Worm (Caenorhabditis elegans) whole organism, L4 larva: ENCODE measurements around the gene mrps-9.

ENCODE experiments used
- D1046.2 ChIP-seq: fragments of 200-800 bp; sonication (Bioruptor generic); IDR thresholded peaks from 2 replicates; pipeline ENCODE4 v1.3.6; 2022; ENCODE audit warnings: missing genetic modification characterization, missing compliant biosample characterization
- F26F4.8 ChIP-seq: fragments of 200-800 bp; sonication (Bioruptor generic); conservative IDR thresholded peaks from 2 replicates; pipeline ENCODE4 v1.3.6; 2022; ENCODE audit warnings: missing genetic modification characterization, missing compliant biosample characterization
- F37D6.2 ChIP-seq: sonication (generic microtip); optimal IDR thresholded peaks from 2 replicates; lab custom pipeline; 2016; ENCODE audit warnings: mild to moderate bottlenecking, missing genetic modification characterization, missing compliant biosample characterization
- R02D3.7 ChIP-seq: fragments of 150-350 bp; sonication (generic microtip); optimal IDR thresholded peaks from 3 replicates; lab custom pipeline; 2014; ENCODE audit warnings: missing biosample characterization, missing genetic modification characterization
- T26A8.4 ChIP-seq: fragments of 200-800 bp; sonication (Bioruptor generic); IDR thresholded peaks from 2 replicates; pipeline ENCODE4 v1.3.6; 2022; ENCODE audit warnings: missing genetic modification characterization, missing compliant biosample characterization
- Y105C5A.15 ChIP-seq: fragments of 200-800 bp; sonication (Bioruptor generic); IDR thresholded peaks from 2 replicates; pipeline ENCODE4 v1.3.6; 2022; ENCODE audit warnings: missing genetic modification characterization, missing compliant biosample characterization
- Y48G9A.11 ChIP-seq: fragments of 200-800 bp; sonication (Bioruptor generic); IDR thresholded peaks from 2 replicates; pipeline ENCODE4 v1.3.6; 2022; ENCODE audit warnings: missing genetic modification reagents, missing genetic modification characterization, missing compliant biosample characterization
- Y5F2A.4 ChIP-seq: fragments of 200-800 bp; sonication (Bioruptor generic); optimal IDR thresholded peaks from 2 replicates; lab custom pipeline; 2018; ENCODE audit warnings: mild to moderate bottlenecking, missing genetic modification characterization, missing compliant biosample characterization
- aha-1 ChIP-seq: fragments of 150-350 bp; peaks from one replicate; lab custom pipeline; 2014; ENCODE audit warnings: missing biosample characterization, missing genetic modification characterization
- aly-2 ChIP-seq: sonication (generic microtip); optimal IDR thresholded peaks from 2 replicates; lab custom pipeline; 2018; ENCODE audit warnings: missing biosample characterization, missing genetic modification characterization
- ama-1 ChIP-seq: fragments of 150-350 bp; optimal IDR thresholded peaks from 2 replicates; lab custom pipeline; 2014; ENCODE audit warnings: inconsistent platforms, mixed read lengths
- ceh-28 ChIP-seq: fragments of 150-350 bp; optimal IDR thresholded peaks from 2 replicates; lab custom pipeline; 2014; ENCODE audit warnings: missing biosample characterization, missing genetic modification reagents, missing genetic modification characterization
- ceh-32 ChIP-seq: sonication (generic microtip); optimal IDR thresholded peaks from 2 replicates; lab custom pipeline; 2016; ENCODE audit warnings: mild to moderate bottlenecking, missing genetic modification characterization, missing compliant biosample characterization; ENCODE audit not compliant: poor library complexity
- ceh-44 ChIP-seq: fragments of 200-800 bp; sonication (Bioruptor generic); IDR thresholded peaks from 2 replicates; pipeline ENCODE4 v1.3.6; 2022; ENCODE audit warnings: missing genetic modification reagents, missing genetic modification characterization, missing compliant biosample characterization
- ceh-82 ChIP-seq: sonication (generic microtip); optimal IDR thresholded peaks from 2 replicates; lab custom pipeline; 2017; ENCODE audit warnings: missing biosample characterization, missing genetic modification characterization
- ces-1 ChIP-seq: fragments of 150-350 bp; sonication (generic microtip); optimal IDR thresholded peaks from 4 replicates; lab custom pipeline; 2014; ENCODE audit warnings: missing biosample characterization, missing genetic modification reagents, missing genetic modification characterization
- cey-2 ChIP-seq: sonication (generic microtip); optimal IDR thresholded peaks from 3 replicates; lab custom pipeline; 2017; ENCODE audit warnings: missing genetic modification characterization, mild to moderate bottlenecking, missing compliant biosample characterization, antibody characterized with exemption, borderline replicate concordance; ENCODE audit not compliant: insufficient read depth
- daf-16 ChIP-seq, 3 experiments: sonication (generic microtip); optimal IDR thresholded peaks; 2 replicates each; lab custom pipeline; 2016 to 2017; ENCODE audit warnings: missing genetic modification characterization in 3 of 3, missing genetic modification reagents in 3 of 3, mild to moderate bottlenecking in 2 of 3, missing compliant biosample characterization in 2 of 3, missing biosample characterization in 1 of 3, moderate library complexity in 1 of 3
- daf-8 ChIP-seq: fragments of 200-800 bp; sonication (Bioruptor generic); IDR thresholded peaks from 2 replicates; pipeline ENCODE4 v1.3.6; 2022; ENCODE audit warnings: missing genetic modification characterization, missing compliant biosample characterization
- egl-27 ChIP-seq: sonication (generic microtip); optimal IDR thresholded peaks from 3 replicates; lab custom pipeline; 2017; ENCODE audit warnings: missing biosample characterization, missing genetic modification reagents, missing genetic modification characterization
- fos-1 ChIP-seq: fragments of 150-350 bp; optimal IDR thresholded peaks from 2 replicates; lab custom pipeline; 2014; ENCODE audit warnings: missing biosample characterization, missing genetic modification characterization
- gei-8 ChIP-seq: fragments of 200-800 bp; sonication (Bioruptor generic); optimal IDR thresholded peaks from 2 replicates; lab custom pipeline; 2018; ENCODE audit warnings: mild to moderate bottlenecking, missing genetic modification characterization, missing compliant biosample characterization
- hif-1 ChIP-seq, 2 experiments: sonication (generic microtip); optimal IDR thresholded peaks; 2 replicates each; lab custom pipeline; 2016 to 2017; ENCODE audit warnings: missing compliant biosample characterization in 2 of 2, missing genetic modification characterization in 2 of 2, missing genetic modification reagents in 2 of 2, missing genotype in 2 of 2, mild to moderate bottlenecking in 1 of 2
- hlh-11 ChIP-seq: fragments of 200-800 bp; sonication (Bioruptor generic); optimal IDR thresholded peaks from 2 replicates; lab custom pipeline; 2018; ENCODE audit warnings: mild to moderate bottlenecking, missing genetic modification characterization, missing compliant biosample characterization
- hlh-30 ChIP-seq: sonication (generic microtip); optimal IDR thresholded peaks from 2 replicates; lab custom pipeline; 2017; ENCODE audit warnings: antibody characterized with exemption, mild to moderate bottlenecking, missing genetic modification characterization, missing compliant biosample characterization; ENCODE audit not compliant: insufficient read depth
- hmg-1.1 ChIP-seq: fragments of 200-800 bp; sonication (Bioruptor generic); IDR thresholded peaks from 2 replicates; pipeline ENCODE4 v1.3.6; 2022; ENCODE audit warnings: missing genetic modification reagents, missing genetic modification characterization, missing compliant biosample characterization
- jun-1 ChIP-seq: fragments of 150-350 bp; optimal IDR thresholded peaks from 2 replicates; lab custom pipeline; 2014; ENCODE audit warnings: missing biosample characterization, missing genetic modification reagents, missing genetic modification characterization
- lin-15B ChIP-seq: fragments of 150-350 bp; sonication (generic microtip); optimal IDR thresholded peaks from 3 replicates; lab custom pipeline; 2014; ENCODE audit warnings: missing biosample characterization, missing genetic modification characterization
- lir-3 ChIP-seq: sonication (generic microtip); optimal IDR thresholded peaks from 2 replicates; lab custom pipeline; 2016; ENCODE audit warnings: mild to moderate bottlenecking, missing genetic modification characterization, missing compliant biosample characterization
- lsy-2 ChIP-seq, 2 experiments: fragments of 150-350 bp in 1 of 2; sonication (generic microtip) in 1 of 2; optimal IDR thresholded peaks; 2 replicates each; lab custom pipeline; 2014 to 2017; ENCODE audit warnings: missing biosample characterization in 2 of 2, missing genetic modification characterization in 2 of 2
- madf-5 ChIP-seq, 2 experiments: fragments of 200-800 bp; sonication (Bioruptor generic); IDR thresholded peaks; 2 replicates each; pipeline ENCODE4 v1.3.6; 2022; ENCODE audit warnings: missing compliant biosample characterization in 2 of 2, missing genetic modification characterization in 2 of 2
- mdl-1 ChIP-seq, 2 experiments: fragments of 150-350 bp in 1 of 2; sonication (generic microtip) in 1 of 2; optimal IDR thresholded peaks; 2 replicates each; lab custom pipeline; 2014 to 2017; ENCODE audit warnings: missing biosample characterization in 2 of 2, missing genetic modification characterization in 2 of 2
- mdt-29 ChIP-seq: fragments of 200-800 bp; sonication (Bioruptor generic); IDR thresholded peaks from 2 replicates; pipeline ENCODE4 v1.3.6; 2022; ENCODE audit warnings: missing genetic modification reagents, missing genetic modification characterization, missing compliant biosample characterization
- mep-1 ChIP-seq: fragments of 150-350 bp; sonication (generic microtip); optimal IDR thresholded peaks from 3 replicates; lab custom pipeline; 2014; ENCODE audit warnings: missing biosample characterization, missing genetic modification characterization
- mes-2 ChIP-seq: sonication (generic microtip); optimal IDR thresholded peaks from 2 replicates; lab custom pipeline; 2016; ENCODE audit warnings: missing genotype, mild to moderate bottlenecking, missing genetic modification characterization, missing compliant biosample characterization; ENCODE audit not compliant: poor library complexity, severe bottlenecking
- mxl-3 ChIP-seq: fragments of 200-800 bp; sonication (Bioruptor generic); optimal IDR thresholded peaks from 2 replicates; lab custom pipeline; 2018; ENCODE audit warnings: mild to moderate bottlenecking, missing genetic modification characterization, missing compliant biosample characterization
- nhr-11 ChIP-seq: fragments of 150-350 bp; optimal IDR thresholded peaks from 2 replicates; lab custom pipeline; 2014; ENCODE audit warnings: missing biosample characterization, missing genetic modification characterization
- nhr-237 ChIP-seq: sonication (generic microtip); optimal IDR thresholded peaks from 2 replicates; lab custom pipeline; 2017; ENCODE audit warnings: missing biosample characterization, missing genetic modification characterization
- nhr-28 ChIP-seq: fragments of 150-350 bp; optimal IDR thresholded peaks from 2 replicates; lab custom pipeline; 2014; ENCODE audit warnings: missing biosample characterization, missing genetic modification characterization
- nhr-48 ChIP-seq: sonication (generic microtip); optimal IDR thresholded peaks from 2 replicates; lab custom pipeline; 2016; ENCODE audit warnings: mild to moderate bottlenecking, missing genetic modification characterization, missing compliant biosample characterization
- nhr-76 ChIP-seq: fragments of 150-350 bp; optimal IDR thresholded peaks from 2 replicates; lab custom pipeline; 2014; ENCODE audit warnings: missing biosample characterization, missing genetic modification characterization
- php-3 ChIP-seq: fragments of 200-800 bp; sonication (Bioruptor generic); IDR thresholded peaks from 2 replicates; pipeline ENCODE4 v1.3.6; 2022; ENCODE audit warnings: missing genetic modification reagents, missing genetic modification characterization, missing compliant biosample characterization
- snpc-4 ChIP-seq: fragments of 150-350 bp; optimal IDR thresholded peaks from 2 replicates; lab custom pipeline; 2014; ENCODE audit warnings: missing biosample characterization, missing genetic modification characterization
- spr-3 ChIP-seq: fragments of 200-800 bp; sonication (Bioruptor generic); optimal IDR thresholded peaks from 2 replicates; lab custom pipeline; 2018; ENCODE audit warnings: mild to moderate bottlenecking, missing genetic modification characterization, missing compliant biosample characterization
- unc-39 ChIP-seq: sonication (generic microtip); optimal IDR thresholded peaks from 2 replicates; lab custom pipeline; 2017; ENCODE audit warnings: missing biosample characterization, missing genetic modification characterization
- unc-62 ChIP-seq, 3 experiments: fragments of 150-350 bp in 1 of 3; sonication (generic microtip); optimal IDR thresholded peaks in 2 of 3; peaks in 1 of 3; 1 replicate in 1 of 3; 2 replicates in 2 of 3; lab custom pipeline; 2014 to 2017; ENCODE audit warnings: missing biosample characterization in 3 of 3, missing genetic modification characterization in 3 of 3, missing genetic modification reagents in 3 of 3, missing genotype in 1 of 3
- zfp-3 ChIP-seq: fragments of 200-800 bp; sonication (Bioruptor generic); conservative IDR thresholded peaks from 2 replicates; pipeline ENCODE4 v1.3.6; 2022; ENCODE audit warnings: missing genetic modification reagents, missing genetic modification characterization, missing compliant biosample characterization
- zip-2 ChIP-seq: fragments of 150-350 bp; optimal IDR thresholded peaks from 2 replicates; lab custom pipeline; 2014; ENCODE audit warnings: missing biosample characterization, missing genetic modification characterization
- ztf-11 ChIP-seq: fragments of 150-350 bp; optimal IDR thresholded peaks from 2 replicates; lab custom pipeline; 2014; ENCODE audit warnings: missing biosample characterization, missing genetic modification characterization
- ztf-7 ChIP-seq: fragments of 150-350 bp; optimal IDR thresholded peaks from 2 replicates; lab custom pipeline; 2014; ENCODE audit warnings: missing biosample characterization, missing genetic modification characterization

Gene mrps-9

DNA sequence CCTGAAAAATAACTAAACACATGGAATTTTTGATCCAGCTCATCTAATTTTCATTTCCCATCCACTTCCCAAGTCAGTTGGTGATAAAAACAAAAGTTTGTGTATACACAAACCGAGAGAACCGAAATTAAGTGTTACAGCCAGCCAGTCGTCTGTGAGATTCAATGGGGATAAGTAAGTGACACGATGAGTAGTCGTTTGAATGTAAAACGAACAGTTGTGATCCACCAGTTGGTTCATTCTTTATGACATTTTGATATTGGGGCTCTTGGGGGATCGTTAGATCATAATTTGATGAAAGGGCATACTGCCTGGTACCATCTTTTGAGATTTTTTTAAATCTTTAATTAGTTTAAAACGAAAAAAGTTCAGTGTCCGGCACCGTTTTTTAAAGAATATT is 21.0 kb downstream of the mrps-9 start:
- TF ChIP-seq mxl-3 (GFP tag; lab: Kevin White, UChicago) (no peak), lsy-2 (tag; optimal IDR thresholded peaks at IDR 0.05; lab: Kevin White, UChicago) (no peak), zfp-3 (GFP tag; lab: Robert Waterston, UW) (no peak), hlh-30 (no peak), ceh-28 (tag; lab: Kevin White, UChicago) (no peak), ceh-44 (no peak), snpc-4 (no peak), nhr-11 (tag; lab: Kevin White, UChicago) (no peak), hlh-11 (tag; lab: Kevin White, UChicago) (no peak), spr-3 (GFP tag; lab: Kevin White, UChicago) (no peak), jun-1 (tag; lab: Kevin White, UChicago) (no peak), Y5F2A.4 (no peak), Y48G9A.11 (GFP tag; lab: Robert Waterston, UW) (no peak), lin-15B (tag; lab: Kevin White, UChicago) (no peak), zip-2 (tag; lab: Kevin White, UChicago) (no peak), cey-2 (no peak), daf-16 (GFP tag; optimal IDR thresholded peaks at IDR 0.05; lab: Kevin White, UChicago) (no peak), daf-16 (tag; optimal IDR thresholded peaks at IDR 0.05; lab: Kevin White, UChicago) (no peak), mdl-1 (tag; optimal IDR thresholded peaks at IDR 0.05; lab: Kevin White, UChicago) (no peak)

DNA sequence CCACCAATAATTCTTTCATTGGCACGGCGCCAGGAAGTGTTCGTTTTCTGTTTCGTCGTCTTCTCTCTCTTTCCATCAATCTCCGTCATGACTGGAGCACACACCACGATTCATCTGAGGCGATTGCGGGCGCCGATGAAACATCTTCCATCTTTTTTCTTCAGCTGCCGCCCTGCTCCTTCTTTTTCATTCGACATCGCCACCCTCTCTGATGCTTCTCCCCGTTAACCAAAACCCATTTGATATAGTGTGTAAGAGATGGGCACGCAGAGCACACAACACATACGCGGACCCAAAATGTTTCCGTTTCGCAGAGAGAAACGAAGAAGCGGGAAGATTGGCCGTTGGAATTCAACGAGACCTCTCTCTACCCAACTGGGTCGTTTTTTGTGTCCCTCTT is 21.7 kb downstream of the mrps-9 start:
- no peak for TF ChIP-seq madf-5 (GFP tag; IDR thresholded peaks at IDR 0.05; lab: Robert Waterston, UW)
- peak; percentile 57 for TF ChIP-seq hlh-11 (tag; lab: Kevin White, UChicago)
- TF ChIP-seq mes-2 (tag; lab: Kevin White, UChicago) = peak; percentile 37
- TF ChIP-seq nhr-11 (tag; lab: Kevin White, UChicago) = peak; percentile 3
- no peak for TF ChIP-seq lir-3 (tag; lab: Kevin White, UChicago)
- no peak for TF ChIP-seq mdt-29 (GFP tag; lab: Robert Waterston, UW)
- no peak for TF ChIP-seq Y105C5A.15 (GFP tag; lab: Robert Waterston, UW)
- TF ChIP-seq hlh-30 = peak; percentile 3
- TF ChIP-seq mep-1 (tag; lab: Kevin White, UChicago) = peak; percentile 9
- no peak for TF ChIP-seq ceh-82 (tag; lab: Kevin White, UChicago)
- TF ChIP-seq daf-8 = no peak
- no peak for TF ChIP-seq hif-1 (tag; optimal IDR thresholded peaks at IDR 0.05; lab: Kevin White, UChicago)
- TF ChIP-seq ceh-44 = no peak
- no peak for TF ChIP-seq mxl-3 (GFP tag; lab: Kevin White, UChicago)
- TF ChIP-seq hmg-1.1 (GFP tag; lab: Robert Waterston, UW) = peak; percentile 26; the same call in 1 of the 2 replicates
- no peak for TF ChIP-seq D1046.2 (GFP tag; lab: Robert Waterston, UW)
- no peak for TF ChIP-seq R02D3.7 (tag; lab: Kevin White, UChicago)
- TF ChIP-seq unc-39 (tag; lab: Kevin White, UChicago) = no peak
- no peak for TF ChIP-seq lin-15B (tag; lab: Kevin White, UChicago)
- TF ChIP-seq nhr-28 = no peak
- TF ChIP-seq egl-27 = no peak
- no peak for TF ChIP-seq nhr-76 (tag; lab: Kevin White, UChicago)
- no peak for TF ChIP-seq ztf-11 (tag; lab: Kevin White, UChicago)
- TF ChIP-seq fos-1 = no peak
- TF ChIP-seq aly-2 (tag; lab: Kevin White, UChicago) = no peak
- peak; percentile 10 for TF ChIP-seq F37D6.2 (tag; lab: Kevin White, UChicago)
- no peak for TF ChIP-seq F26F4.8 (GFP tag; lab: Robert Waterston, UW)
- TF ChIP-seq ceh-32 (tag; lab: Kevin White, UChicago) = no peak
- no peak for TF ChIP-seq nhr-237 (tag; lab: Kevin White, UChicago)
- TF ChIP-seq php-3 (GFP tag; lab: Robert Waterston, UW) = no peak
- no peak for TF ChIP-seq ces-1 (GFP tag; lab: Kevin White, UChicago)
- TF ChIP-seq T26A8.4 = no peak
- TF ChIP-seq nhr-48 (tag; lab: Kevin White, UChicago) = no peak
- TF ChIP-seq aha-1 = peak; percentile 94
- no peak for TF ChIP-seq gei-8 (GFP tag; lab: Kevin White, UChicago)
- TF ChIP-seq ama-1 (lab: Kevin White, UChicago) = no peak
- TF ChIP-seq ztf-7 (tag; lab: Kevin White, UChicago) = no peak
- TF ChIP-seq unc-62 (GFP tag; optimal IDR thresholded peaks at IDR 0.05 in 1 of 2; lab: Kevin White, UChicago) = peak in 1 of 2 experiments; percentile 86
- TF ChIP-seq unc-62 (tag; optimal IDR thresholded peaks at IDR 0.05; lab: Kevin White, UChicago) = no peak
